Worm (Caenorhabditis elegans): ENCODE measurements around the gene F44F4.10.

- TF ChIP-seq ceh-48 (tag; optimal IDR thresholded peaks at IDR 0.05): no peak
- TF ChIP-seq tbx-2 (tag; optimal IDR thresholded peaks at IDR 0.05): no peak
- no peak for TF ChIP-seq Y22D7AL.16 (tag; optimal IDR thresholded peaks at IDR 0.05)
- TF ChIP-seq pag-3 (tag; optimal IDR thresholded peaks at IDR 0.05; ENCODE audit: borderline replicate concordance): no peak
- no peak for TF ChIP-seq ceh-34 (tag; optimal IDR thresholded peaks at IDR 0.05)
- no peak for TF ChIP-seq sox-2 (GFP tag; IDR thresholded peaks at IDR 0.05)
- no peak for TF ChIP-seq unc-55 (GFP tag; optimal IDR thresholded peaks at IDR 0.05)
- no peak for TF ChIP-seq ttx-3 (tag; optimal IDR thresholded peaks at IDR 0.05)
- TF ChIP-seq hlh-30 (tag; optimal IDR thresholded peaks at IDR 0.05; ENCODE audit: insufficient read depth): no peak
- no peak for TF ChIP-seq elt-2 (tag; optimal IDR thresholded peaks at IDR 0.05)
- no peak for TF ChIP-seq T23F11.4 (GFP tag; optimal IDR thresholded peaks at IDR 0.05)
- TF ChIP-seq zip-5 (tag; optimal IDR thresholded peaks at IDR 0.05): no peak
- no peak for TF ChIP-seq sdc-2 (tag; optimal IDR thresholded peaks at IDR 0.05)
- TF ChIP-seq pqm-1 (tag; optimal IDR thresholded peaks at IDR 0.05): no peak
These were observed 30.2 kb upstream of the F44F4.10 start, which contains the start of the genes tceb-3 and gskl-1 for ce11 chrII:10947317-10947716.
